Worm (Caenorhabditis elegans): ENCODE data around the gene H21P03.10.

Gene H21P03.10

DNA sequence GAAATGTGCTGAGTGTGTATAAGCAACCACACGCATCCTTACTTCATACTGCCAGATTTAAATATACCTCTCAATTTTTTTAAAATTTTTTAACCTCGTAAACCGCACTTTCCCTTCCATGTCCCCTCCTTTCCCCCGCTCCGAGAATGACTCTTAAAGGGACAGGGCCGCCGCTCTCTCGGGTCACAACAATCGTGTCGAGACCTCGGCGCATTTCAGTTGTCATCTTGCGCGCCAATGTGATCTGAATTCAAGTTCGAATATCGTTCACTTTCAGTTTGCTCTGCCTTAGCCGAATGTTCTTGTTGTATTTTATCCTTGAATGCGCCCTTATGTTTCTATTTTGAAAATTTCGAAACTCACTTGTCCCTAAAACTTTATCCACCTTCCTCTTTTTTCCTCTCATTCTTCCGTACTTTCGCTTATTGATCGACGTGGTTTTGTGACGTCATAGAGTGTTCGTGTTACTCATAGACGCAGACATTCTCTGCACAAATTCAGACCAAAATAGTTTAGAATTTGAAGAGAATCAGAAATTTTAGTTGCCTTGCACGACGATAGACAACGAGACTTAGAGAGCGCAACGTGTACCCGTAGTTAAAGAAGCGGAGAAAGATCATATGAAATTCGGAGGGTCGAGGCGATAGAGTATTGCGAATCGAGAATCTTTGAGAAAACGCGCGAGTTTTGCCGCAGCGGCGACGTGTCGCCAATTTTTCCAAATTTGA lies 21.9 kb downstream of the H21P03.10 start (continued):
- TF ChIP-seq blmp-1 (tag; optimal IDR thresholded peaks at IDR 0.05) (peak; percentile 93), sptf-1 (tag; optimal IDR thresholded peaks at IDR 0.05) (no peak), mef-2 (tag; optimal IDR thresholded peaks at IDR 0.05) (peak; percentile 29), mdl-1 (tag; optimal IDR thresholded peaks at IDR 0.05) (peak in 1 of 2 experiments; percentile 66), egl-13 (tag; optimal IDR thresholded peaks at IDR 0.05) (no peak), nhr-90 (tag; optimal IDR thresholded peaks at IDR 0.05; ENCODE audit: poor library complexity) (peak; percentile 48), ama-1 (optimal IDR thresholded peaks at IDR 0.05) (peak; percentile 73), unc-86 (tag; optimal IDR thresholded peaks at IDR 0.05) (peak; percentile 39), ztf-4 (tag; optimal IDR thresholded peaks at IDR 0.05) (peak; percentile 71), tlp-1 (tag; optimal IDR thresholded peaks at IDR 0.05) (no peak), lin-35 (GFP tag; optimal IDR thresholded peaks at IDR 0.05) (peak; percentile 28 to 79), ceh-90 (tag; optimal IDR thresholded peaks at IDR 0.05) (no peak), efl-3 (GFP tag; optimal IDR thresholded peaks at IDR 0.05) (no peak), mep-1 (tag; optimal IDR thresholded peaks at IDR 0.05) (peak; percentile 98), egl-27 (tag; optimal IDR thresholded peaks at IDR 0.05) (peak in 1 of 2 experiments; percentile 32), nhr-28 (tag; optimal IDR thresholded peaks at IDR 0.05) (no peak), pag-3 (tag; optimal IDR thresholded peaks at IDR 0.05; ENCODE audit: borderline replicate concordance, insufficient read depth) (no peak), ceh-88 (GFP tag; IDR thresholded peaks at IDR 0.05) (no peak; the same call in 1 of the 2 replicates), pqm-1 (tag; optimal IDR thresholded peaks at IDR 0.05) (no peak), ztf-11 (tag; optimal IDR thresholded peaks at IDR 0.05) (no peak), efl-1 (optimal IDR thresholded peaks at IDR 0.05) (peak; percentile 76 to 88), efl-1 (GFP tag; optimal IDR thresholded peaks at IDR 0.05 in 1 of 2) (peak; percentile 39 to 90), hpl-2 (GFP tag; optimal IDR thresholded peaks at IDR 0.05) (peak; percentile 32), isw-1 (GFP tag; IDR thresholded peaks at IDR 0.05) (peak; percentile 34; the same call in 1 of the 2 replicates), dsc-1 (tag; optimal IDR thresholded peaks at IDR 0.05) (peak; percentile 57), lin-14 (GFP tag; optimal IDR thresholded peaks at IDR 0.05) (peak; percentile 95), Y116A8C.19 (tag; optimal IDR thresholded peaks at IDR 0.05; ENCODE audit: borderline replicate concordance) (no peak), F16B12.6 (tag; optimal IDR thresholded peaks at IDR 0.05) (no peak), swsn-7 (tag; optimal IDR thresholded peaks at IDR 0.05) (peak; percentile 79), irx-1 (tag; optimal IDR thresholded peaks at IDR 0.05) (peak; percentile 63), lsy-2 (tag; optimal IDR thresholded peaks at IDR 0.05) (peak; percentile 71 to 78), pax-3 (tag; optimal IDR thresholded peaks at IDR 0.05) (peak; percentile 35), fkh-4 (tag; optimal IDR thresholded peaks at IDR 0.05; ENCODE audit: borderline replicate concordance) (no peak), ceh-82 (tag; optimal IDR thresholded peaks at IDR 0.05) (peak; percentile 26 to 67 (median 37)), fkh-10 (GFP tag; optimal IDR thresholded peaks at IDR 0.05) (peak; percentile 27), lin-13 (GFP tag; optimal IDR thresholded peaks at IDR 0.05) (peak; percentile 37), nhr-20 (tag; optimal IDR thresholded peaks at IDR 0.05) (peak; percentile 82), nhr-71 (tag; optimal IDR thresholded peaks at IDR 0.05) (peak; percentile 90), C34B4.2 (tag; optimal IDR thresholded peaks at IDR 0.05) (no peak), elt-3 (tag; optimal IDR thresholded peaks at IDR 0.05) (peak in 2 of 6 experiments; percentile 9 to 53), skn-1 (tag; optimal IDR thresholded peaks at IDR 0.05) (peak; percentile 68)

DNA sequence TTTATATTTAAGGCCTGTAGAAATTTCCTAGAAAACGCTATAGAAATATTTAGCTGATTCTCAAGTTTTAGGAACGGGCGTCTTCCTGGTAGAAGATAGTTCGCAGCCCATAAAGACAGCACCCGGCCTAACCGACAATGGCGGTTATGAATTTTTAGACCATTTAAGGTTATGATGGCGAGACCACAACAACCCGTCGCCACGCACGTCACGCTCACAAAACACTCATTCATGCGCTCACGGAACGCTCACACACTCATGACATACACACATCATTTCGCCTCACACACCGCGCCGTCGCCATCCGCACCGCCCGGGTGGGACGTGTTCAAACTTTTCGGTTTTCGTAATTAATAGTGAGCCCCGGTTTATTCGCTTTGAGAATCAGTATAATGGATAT lies 23.2 kb downstream of the H21P03.10 start:
- no peak for TF ChIP-seq tlp-1 (tag; optimal IDR thresholded peaks at IDR 0.05)
- no peak for TF ChIP-seq lin-15B (tag; optimal IDR thresholded peaks at IDR 0.05)
- TF ChIP-seq unc-30 (tag; optimal IDR thresholded peaks at IDR 0.05): no peak
- no peak for TF ChIP-seq alr-1 (tag; optimal IDR thresholded peaks at IDR 0.05; ENCODE audit: borderline replicate concordance)
- TF ChIP-seq efl-1 (optimal IDR thresholded peaks at IDR 0.05): no peak
- TF ChIP-seq efl-1 (GFP tag; optimal IDR thresholded peaks at IDR 0.05 in 1 of 2): peak in 1 of 2 experiments; percentile 45
- no peak for TF ChIP-seq F16B12.6 (tag; optimal IDR thresholded peaks at IDR 0.05)
- no peak for TF ChIP-seq nhr-77 (tag; optimal IDR thresholded peaks at IDR 0.05)
- TF ChIP-seq ets-5 (GFP tag; IDR thresholded peaks at IDR 0.05): no peak
- TF ChIP-seq ces-1 (GFP tag; optimal IDR thresholded peaks at IDR 0.05): no peak
- TF ChIP-seq lin-35 (GFP tag; optimal IDR thresholded peaks at IDR 0.05): peak in 1 of 2 experiments; percentile 7
- TF ChIP-seq hlh-17 (GFP tag; optimal IDR thresholded peaks at IDR 0.05; ENCODE audit: borderline replicate concordance): no peak
- TF ChIP-seq fkh-10 (GFP tag; optimal IDR thresholded peaks at IDR 0.05): no peak
- peak; percentile 46 for TF ChIP-seq nhr-85 (tag)
- TF ChIP-seq fkh-4 (tag; optimal IDR thresholded peaks at IDR 0.05; ENCODE audit: borderline replicate concordance): no peak
- no peak for TF ChIP-seq mef-2 (tag; optimal IDR thresholded peaks at IDR 0.05)
- no peak for TF ChIP-seq dsc-1 (tag; optimal IDR thresholded peaks at IDR 0.05)
- TF ChIP-seq Y116A8C.19 (tag; optimal IDR thresholded peaks at IDR 0.05; ENCODE audit: borderline replicate concordance): no peak
- TF ChIP-seq vab-15 (tag; optimal IDR thresholded peaks at IDR 0.05): no peak
- no peak for TF ChIP-seq lir-3 (tag; optimal IDR thresholded peaks at IDR 0.05; ENCODE audit: poor library complexity)

Measured in whole organism, L1 larva.